Fruit fly (Drosophila melanogaster): ENCODE measurements around the gene oc.

oc gene

dm6 chrX:8656550-8657431 lies 6.3 kb upstream of the oc start:
- TF ChIP-seq Awh (GFP tag; IDR thresholded peaks at IDR 0.05) (peak; percentile 66; the same call in 1 of the 2 replicates), CG16779 (GFP tag; IDR thresholded peaks at IDR 0.05) (no peak), Blimp-1 (GFP tag; optimal IDR thresholded peaks at IDR 0.05) (peak; percentile 66), CG6689 (GFP tag; IDR thresholded peaks at IDR 0.05) (peak; percentile 82), CG15514 (GFP tag; optimal IDR thresholded peaks at IDR 0.05) (no peak), cato (GFP tag; optimal IDR thresholded peaks at IDR 0.05; ENCODE audit: borderline replicate concordance) (peak; percentile 63), zf30C (GFP tag; optimal IDR thresholded peaks at IDR 0.05) (peak; percentile 70), Ets97D (GFP tag; optimal IDR thresholded peaks at IDR 0.05) (peak; percentile 13), CG12104 (GFP tag; optimal IDR thresholded peaks at IDR 0.05) (no peak), CG6254 (GFP tag; optimal IDR thresholded peaks at IDR 0.05) (peak; percentile 65), CG9609 (GFP tag; optimal IDR thresholded peaks at IDR 0.05) (peak; percentile 76), CG2116 (GFP tag; optimal IDR thresholded peaks at IDR 0.05) (peak; percentile 27), CG13894 (tag; optimal IDR thresholded peaks at IDR 0.05) (no peak), MBD-R2 (GFP tag; IDR thresholded peaks at IDR 0.05) (no peak), eyg (GFP tag; optimal IDR thresholded peaks at IDR 0.05) (peak; percentile 11), kay (GFP tag; optimal IDR thresholded peaks at IDR 0.05) (no peak), CG15269 (tag; optimal IDR thresholded peaks at IDR 0.05) (peak; percentile 63), CG17612 (GFP tag; IDR thresholded peaks at IDR 0.05) (no peak), Antp (GFP tag; optimal IDR thresholded peaks at IDR 0.05) (peak; percentile 76), chn (GFP tag; optimal IDR thresholded peaks at IDR 0.05) (peak; percentile 80), CG9797 (GFP tag; optimal IDR thresholded peaks at IDR 0.05) (no peak), az2 (GFP tag; optimal IDR thresholded peaks at IDR 0.05) (peak; percentile 71), croc (GFP tag; conservative IDR thresholded peaks at IDR 0.05) (peak; percentile 69), CG1603 (tag; optimal IDR thresholded peaks at IDR 0.05) (peak; percentile 92), salm (tag; optimal IDR thresholded peaks at IDR 0.05) (peak; percentile 42), CG2712 (tag; optimal IDR thresholded peaks at IDR 0.05) (peak; percentile 89), HmgD (GFP tag; optimal IDR thresholded peaks at IDR 0.05) (peak; percentile 3), so (GFP tag; IDR thresholded peaks at IDR 0.05) (peak; percentile 55; the same call in 1 of the 3 replicates), HLH4C (GFP tag; IDR thresholded peaks at IDR 0.05; ENCODE audit: partially characterized antibody) (no peak), grau (tag; optimal IDR thresholded peaks at IDR 0.05) (peak; percentile 75), nerfin-1 (tag; optimal IDR thresholded peaks at IDR 0.05) (peak; percentile 69), CG4360 (GFP tag; IDR thresholded peaks at IDR 0.05) (no peak), Hand (GFP tag; optimal IDR thresholded peaks at IDR 0.05) (no peak), H2.0 (GFP tag; IDR thresholded peaks at IDR 0.05) (peak; percentile 59), ash1 (GFP tag; optimal IDR thresholded peaks at IDR 0.05) (no peak), CG9727 (GFP tag; optimal IDR thresholded peaks at IDR 0.05) (peak; percentile 87), fd102C (GFP tag; optimal IDR thresholded peaks at IDR 0.05) (peak; percentile 32), ewg (GFP tag; optimal IDR thresholded peaks at IDR 0.05) (peak; percentile 55), esg (GFP tag; conservative IDR thresholded peaks at IDR 0.05) (peak; percentile 60), br (optimal IDR thresholded peaks at IDR 0.05) (no peak), tx (GFP tag; optimal IDR thresholded peaks at IDR 0.05) (peak; percentile 30), Eip74EF (GFP tag; optimal IDR thresholded peaks at IDR 0.05) (no peak), Meics (GFP tag; optimal IDR thresholded peaks at IDR 0.05) (peak; percentile 35), Atf3 (GFP tag; optimal IDR thresholded peaks at IDR 0.05) (peak; percentile 64), dimm (GFP tag; IDR thresholded peaks at IDR 0.05) (no peak; the same call in 1 of the 2 replicates), trem (tag; optimal IDR thresholded peaks at IDR 0.05) (peak; percentile 71), CG34224 (GFP tag; IDR thresholded peaks at IDR 0.05; ENCODE audit: partially characterized antibody) (no peak), CG9932 (GFP tag; IDR thresholded peaks at IDR 0.05) (no peak), luna (GFP tag; optimal IDR thresholded peaks at IDR 0.05) (no peak)
